Worm (Caenorhabditis elegans) whole organism, young adult: ENCODE data around the gene aipl-1.
"Not testable (repeated sequence)": the region's sequence is repeated elsewhere in the genome, so short reads cannot be mapped to it uniquely, and the experiment has no call there.

ENCODE experiments used
- B0261.1 ChIP-seq: sonication (generic microtip); optimal IDR thresholded peaks from 2 replicates; lab custom pipeline; 2016; ENCODE audit warnings: mild to moderate bottlenecking, missing genetic modification characterization, moderate library complexity, missing compliant biosample characterization
- K11D2.4 ChIP-seq: fragments of 200-800 bp; sonication (Bioruptor generic); IDR thresholded peaks from 2 replicates; pipeline ENCODE4 v1.3.6; 2022; ENCODE audit warnings: missing genetic modification reagents, missing genetic modification characterization, missing compliant biosample characterization
- Y67H2A.10 ChIP-seq: fragments of 200-800 bp; sonication (Bioruptor generic); conservative IDR thresholded peaks from 2 replicates; pipeline ENCODE4 v1.3.6; 2022; ENCODE audit warnings: missing genetic modification reagents, missing genetic modification characterization, missing compliant biosample characterization
- akir-1 ChIP-seq: fragments of 200-800 bp; sonication (Bioruptor generic); optimal IDR thresholded peaks from 2 replicates; lab custom pipeline; 2018; ENCODE audit warnings: mild to moderate bottlenecking, missing genetic modification characterization, moderate library complexity, missing compliant biosample characterization
- aptf-3 ChIP-seq: fragments of 200-800 bp; sonication (Bioruptor generic); IDR thresholded peaks from 2 replicates; pipeline ENCODE4 v1.3.6; 2022; ENCODE audit warnings: missing genetic modification characterization, missing compliant biosample characterization
- attf-5 ChIP-seq: fragments of 200-800 bp; sonication (Bioruptor generic); optimal IDR thresholded peaks from 2 replicates; lab custom pipeline; 2018; ENCODE audit warnings: mild to moderate bottlenecking, missing genetic modification characterization, missing compliant biosample characterization
- attf-6 ChIP-seq: fragments of 200-800 bp; sonication (Bioruptor generic); IDR thresholded peaks from 2 replicates; pipeline ENCODE4 v1.3.6; 2022; ENCODE audit warnings: missing genetic modification reagents, missing genetic modification characterization, missing compliant biosample characterization
- bed-1 ChIP-seq: fragments of 200-800 bp; sonication (Bioruptor generic); IDR thresholded peaks from 2 replicates; pipeline ENCODE4 v1.3.6; 2022; ENCODE audit warnings: missing genetic modification reagents, missing genetic modification characterization, missing compliant biosample characterization
- ccch-3 ChIP-seq: fragments of 200-800 bp; sonication (Bioruptor generic); optimal IDR thresholded peaks from 2 replicates; lab custom pipeline; 2018; ENCODE audit warnings: mild to moderate bottlenecking, missing genetic modification characterization, missing compliant biosample characterization
- ceh-100 ChIP-seq: fragments of 200-800 bp; sonication (Bioruptor generic); IDR thresholded peaks from 2 replicates; pipeline ENCODE4 v1.3.6; 2022; ENCODE audit warnings: missing genetic modification reagents, missing genetic modification characterization, missing compliant biosample characterization
- ceh-27 ChIP-seq: fragments of 200-800 bp; sonication (Bioruptor generic); optimal IDR thresholded peaks from 2 replicates; lab custom pipeline; 2018; ENCODE audit warnings: mild to moderate bottlenecking, missing genetic modification characterization, moderate library complexity, missing compliant biosample characterization
- ceh-40 ChIP-seq: fragments of 200-800 bp; sonication (Bioruptor generic); IDR thresholded peaks from 2 replicates; pipeline ENCODE4 v1.3.6; 2022; ENCODE audit warnings: missing genetic modification characterization, missing compliant biosample characterization
- ekl-4 ChIP-seq: fragments of 200-800 bp; sonication (Bioruptor generic); IDR thresholded peaks from 2 replicates; pipeline ENCODE4 v1.3.6; 2022; ENCODE audit warnings: missing genetic modification reagents, missing genetic modification characterization, missing compliant biosample characterization
- hmg-1.2 ChIP-seq: fragments of 200-800 bp; sonication (Bioruptor generic); IDR thresholded peaks from 2 replicates; pipeline ENCODE4 v1.3.6; 2022; ENCODE audit warnings: missing genetic modification reagents, missing genetic modification characterization, missing compliant biosample characterization
- let-526 ChIP-seq: fragments of 200-800 bp; sonication (Bioruptor generic); IDR thresholded peaks from 2 replicates; pipeline ENCODE4 v1.3.6; 2022; ENCODE audit warnings: missing genetic modification reagents, missing genetic modification characterization, missing compliant biosample characterization
- lin-26 ChIP-seq: fragments of 200-800 bp; sonication (Bioruptor generic); IDR thresholded peaks from 2 replicates; pipeline ENCODE4 v1.3.6; 2022; ENCODE audit warnings: missing genetic modification reagents, missing genetic modification characterization, missing compliant biosample characterization
- lsl-1 ChIP-seq: fragments of 200-800 bp; sonication (Bioruptor generic); optimal IDR thresholded peaks from 2 replicates; lab custom pipeline; 2018; ENCODE audit warnings: mild to moderate bottlenecking, missing genetic modification characterization, moderate library complexity, missing compliant biosample characterization
- mel-28 ChIP-seq: sonication (generic microtip); optimal IDR thresholded peaks from 2 replicates; lab custom pipeline; 2016; ENCODE audit warnings: borderline replicate concordance, mild to moderate bottlenecking, missing genetic modification characterization, missing compliant biosample characterization
- mes-4 ChIP-seq: sonication (generic microtip); optimal IDR thresholded peaks from 2 replicates; lab custom pipeline; 2016; ENCODE audit warnings: missing genotype, missing genetic modification characterization, missing compliant biosample characterization
- mxl-1 ChIP-seq: sonication (generic microtip); optimal IDR thresholded peaks from 2 replicates; lab custom pipeline; 2016; ENCODE audit warnings: missing genetic modification characterization, missing compliant biosample characterization
- nfya-1 ChIP-seq: sonication (generic microtip); optimal IDR thresholded peaks from 2 replicates; lab custom pipeline; 2017; ENCODE audit warnings: antibody characterized with exemption, missing compliant biosample characterization, missing genetic modification characterization, borderline replicate concordance; ENCODE audit not compliant: insufficient read depth
- nfyb-1 ChIP-seq: fragments of 200-800 bp; sonication (Bioruptor generic); IDR thresholded peaks from 2 replicates; pipeline ENCODE4 v1.3.6; 2022; ENCODE audit warnings: missing genetic modification reagents, missing genetic modification characterization, missing compliant biosample characterization
- rpc-1 ChIP-seq, 2 experiments: fragments of 150-350 bp in 1 of 2; sonication (generic microtip) in 1 of 2; optimal IDR thresholded peaks; 2 replicates each; lab custom pipeline; 2014 to 2018; ENCODE audit warnings: missing biosample characterization in 1 of 2, missing genetic modification characterization in 1 of 2, missing genetic modification reagents in 1 of 2, missing genotype in 1 of 2
- snpc-1.3 ChIP-seq: sonication (generic microtip); optimal IDR thresholded peaks from 2 replicates; lab custom pipeline; 2017; ENCODE audit warnings: missing genetic modification characterization, mild to moderate bottlenecking, missing compliant biosample characterization, antibody characterized with exemption, moderate library complexity, missing genotype, missing genetic modification reagents; ENCODE audit not compliant: insufficient read depth
- tbp1 ChIP-seq: fragments of 200-800 bp; sonication (Bioruptor generic); optimal IDR thresholded peaks from 2 replicates; lab custom pipeline; 2018; ENCODE audit warnings: mild to moderate bottlenecking, missing genetic modification characterization, missing compliant biosample characterization
- tbx-9 ChIP-seq: sonication (generic microtip); optimal IDR thresholded peaks from 2 replicates; lab custom pipeline; 2016; ENCODE audit warnings: borderline replicate concordance, missing genetic modification characterization, inconsistent platforms, missing compliant biosample characterization
- tlf-1 ChIP-seq: fragments of 200-800 bp; sonication (Bioruptor generic); optimal IDR thresholded peaks from 2 replicates; lab custom pipeline; 2018; ENCODE audit warnings: mild to moderate bottlenecking, missing genetic modification characterization, missing compliant biosample characterization
- zfh-2 ChIP-seq: fragments of 200-800 bp; sonication (Bioruptor generic); conservative IDR thresholded peaks from 2 replicates; pipeline ENCODE4 v1.3.6; 2022; ENCODE audit warnings: missing genetic modification reagents, missing genetic modification characterization, missing compliant biosample characterization
- ztf-25 ChIP-seq: fragments of 200-800 bp; sonication (Bioruptor generic); IDR thresholded peaks from 2 replicates; pipeline ENCODE4 v1.3.6; 2022; ENCODE audit warnings: missing genetic modification reagents, missing genetic modification characterization, missing compliant biosample characterization
- ztf-28 ChIP-seq: fragments of 200-800 bp; sonication (Bioruptor generic); IDR thresholded peaks from 2 replicates; pipeline ENCODE4 v1.3.6; 2022; ENCODE audit warnings: missing genetic modification reagents, missing genetic modification characterization, missing compliant biosample characterization

aipl-1 gene

DNA sequence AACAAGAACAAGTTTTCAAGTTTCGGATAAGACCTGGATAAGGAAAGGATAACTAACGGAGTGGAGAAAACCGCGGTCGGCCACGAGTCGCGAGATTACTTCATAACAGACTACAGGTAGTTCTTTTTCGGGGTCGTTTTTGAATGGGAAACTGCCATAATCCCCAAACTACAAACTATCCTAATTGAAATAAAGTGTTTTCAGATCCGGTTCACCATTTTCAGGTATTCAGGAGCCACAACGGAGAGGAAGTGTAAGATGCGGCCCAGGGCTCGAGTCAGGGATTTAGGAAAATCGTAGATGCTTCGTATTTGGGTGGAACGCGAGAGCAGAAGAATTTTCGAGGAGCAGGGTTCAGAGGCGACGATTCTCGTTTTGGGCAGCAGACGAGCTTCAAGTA lies 20.6 kb downstream of the aipl-1 start, which contains the start of gene T01G5.8:
Gene T01G5.8 (plus strand): TSS at position 301 of the 400 bp plus-strand sequence.
- not testable (repeated sequence) for TF ChIP-seq tbx-9; ceh-40 (GFP tag; lab: Robert Waterston, UW); nfya-1 (tag; lab: Kevin White, UChicago)
- TF ChIP-seq, all 124 proteins: peak for 0; not testable (repeated sequence) for 124

ce11 chrV:15113992-15114391 lies 22.6 kb downstream of the aipl-1 start, which contains the start of gene T01G5.6:
Gene T01G5.6 (minus strand): TSS chrV:15114092.
- TF ChIP-seq let-526 (GFP tag; lab: Robert Waterston, UW): no peak

- TF ChIP-seq nfya-1 (tag; lab: Kevin White, UChicago) (no peak), attf-5 (GFP tag; lab: Kevin White, UChicago) (no peak), zfh-2 (GFP tag; lab: Robert Waterston, UW) (no peak), bed-1 (no peak), ceh-27 (no peak), aptf-3 (GFP tag; lab: Robert Waterston, UW) (no peak), ztf-25 (no peak), tbx-9 (no peak), rpc-1 (optimal IDR thresholded peaks at IDR 0.05; lab: Kevin White, UChicago) (no peak), rpc-1 (tag; optimal IDR thresholded peaks at IDR 0.05; lab: Kevin White, UChicago) (no peak)
These were observed 24.9 kb downstream of the aipl-1 start, which contains the start of gene T01G5.7 for ce11 chrV:15111660-15112059. Gene T01G5.7 (plus strand): TSS chrV:15111960.

DNA sequence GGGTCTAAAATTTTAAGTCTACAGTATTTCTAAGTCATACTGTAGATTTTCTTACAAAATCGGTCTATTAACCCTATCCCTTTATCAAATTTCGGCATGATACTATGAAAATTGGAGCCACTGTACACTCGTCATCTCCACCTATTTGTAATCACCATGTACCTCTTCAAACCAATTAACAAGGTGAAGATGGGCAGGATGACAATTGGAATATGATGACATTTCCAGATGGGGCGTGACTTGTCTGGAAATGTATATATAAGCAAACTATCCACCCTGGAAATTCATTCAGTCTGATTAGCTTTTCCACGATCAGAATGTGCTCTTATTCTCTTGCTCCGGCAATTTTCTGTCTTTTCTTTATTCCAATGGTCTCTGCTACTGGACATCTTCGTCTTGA lies 27.3 kb downstream of the aipl-1 start, which contains the start of gene Y75B12A.2:
Gene Y75B12A.2 (plus strand): TSS at position 301 of the 400 bp plus-strand sequence.
- TF ChIP-seq zfh-2 (GFP tag; lab: Robert Waterston, UW) (no peak), lsl-1 (no peak), let-526 (GFP tag; lab: Robert Waterston, UW) (no peak), bed-1 (no peak), K11D2.4 (GFP tag; lab: Robert Waterston, UW) (no peak), mel-28 (tag; lab: Kevin White, UChicago) (no peak), ekl-4 (GFP tag; lab: Robert Waterston, UW) (no peak), mes-4 (tag; lab: Kevin White, UChicago) (no peak), Y67H2A.10 (no peak), tlf-1 (no peak), attf-6 (GFP tag; lab: Robert Waterston, UW) (no peak), ceh-100 (no peak), snpc-1.3 (tag; lab: Kevin White, UChicago) (no peak), akir-1 (GFP tag; lab: Kevin White, UChicago) (no peak), ccch-3 (no peak), mxl-1 (tag; lab: Kevin White, UChicago) (no peak), attf-5 (GFP tag; lab: Kevin White, UChicago) (no peak), ztf-28 (GFP tag; lab: Robert Waterston, UW) (no peak)

ce11 chrV:15105893-15106598 lies 30.6 kb downstream of the aipl-1 start, which contains the start of gene C01G10.14:
Gene C01G10.14 (minus strand): TSS chrV:15105943.
- TF ChIP-seq nfyb-1 (GFP tag; lab: Robert Waterston, UW) (peak; percentile 36; the same call in 1 of the 2 replicates), tbp1 (GFP tag; lab: Kevin White, UChicago) (peak; percentile 82), B0261.1 (tag; lab: Kevin White, UChicago) (peak; percentile 58), lin-26 (GFP tag; lab: Robert Waterston, UW) (peak; percentile 55; the same call in 1 of the 2 replicates), hmg-1.2 (GFP tag; lab: Robert Waterston, UW) (peak; percentile 73; the same call in 1 of the 2 replicates), ztf-25 (peak; percentile 50; the same call in 1 of the 2 replicates)
- TF ChIP-seq, all 124 proteins: peak for 6; not testable (repeated sequence) for 118
